Worm (Caenorhabditis elegans) whole organism, L4 larva: Measurements from ENCODE around the gene snpc-3.4.

Experiments used
- F10B5.3 ChIP-seq: sonication (generic microtip); optimal IDR thresholded peaks from 2 replicates; lab custom pipeline; 2016; ENCODE audit warnings: mild to moderate bottlenecking, missing genetic modification characterization, missing compliant biosample characterization
- Y48G9A.11 ChIP-seq: fragments of 200-800 bp; sonication (Bioruptor generic); IDR thresholded peaks from 2 replicates; pipeline ENCODE4 v1.3.6; 2022; ENCODE audit warnings: missing genetic modification reagents, missing genetic modification characterization, missing compliant biosample characterization
- Y5F2A.4 ChIP-seq: fragments of 200-800 bp; sonication (Bioruptor generic); optimal IDR thresholded peaks from 2 replicates; lab custom pipeline; 2018; ENCODE audit warnings: mild to moderate bottlenecking, missing genetic modification characterization, missing compliant biosample characterization
- Y75B8A.6 ChIP-seq: fragments of 200-800 bp; sonication (Bioruptor generic); IDR thresholded peaks from 2 replicates; pipeline ENCODE4 v1.3.6; 2022; ENCODE audit warnings: missing genetic modification reagents, missing genetic modification characterization, missing compliant biosample characterization
- ZK546.5 ChIP-seq, 2 experiments: sonication (generic microtip); optimal IDR thresholded peaks; 2 replicates each; lab custom pipeline; 2017; ENCODE audit warnings: missing biosample characterization in 2 of 2, missing genetic modification characterization in 2 of 2
- ceh-20 ChIP-seq: fragments of 200-800 bp; sonication (Bioruptor generic); IDR thresholded peaks from 2 replicates; pipeline ENCODE4 v1.3.6; 2022; ENCODE audit warnings: missing genetic modification reagents, missing genetic modification characterization, missing compliant biosample characterization
- ceh-28 ChIP-seq: fragments of 150-350 bp; optimal IDR thresholded peaks from 2 replicates; lab custom pipeline; 2014; ENCODE audit warnings: missing biosample characterization, missing genetic modification reagents, missing genetic modification characterization
- ceh-32 ChIP-seq: sonication (generic microtip); optimal IDR thresholded peaks from 2 replicates; lab custom pipeline; 2016; ENCODE audit warnings: mild to moderate bottlenecking, missing genetic modification characterization, missing compliant biosample characterization; ENCODE audit not compliant: poor library complexity
- ceh-44 ChIP-seq: fragments of 200-800 bp; sonication (Bioruptor generic); IDR thresholded peaks from 2 replicates; pipeline ENCODE4 v1.3.6; 2022; ENCODE audit warnings: missing genetic modification reagents, missing genetic modification characterization, missing compliant biosample characterization
- cey-2 ChIP-seq: sonication (generic microtip); optimal IDR thresholded peaks from 3 replicates; lab custom pipeline; 2017; ENCODE audit warnings: missing genetic modification characterization, mild to moderate bottlenecking, missing compliant biosample characterization, antibody characterized with exemption, borderline replicate concordance; ENCODE audit not compliant: insufficient read depth
- ctbp-1 ChIP-seq: fragments of 200-800 bp; sonication (Bioruptor generic); IDR thresholded peaks from 2 replicates; pipeline ENCODE4 v1.3.6; 2022; ENCODE audit warnings: missing genetic modification reagents, missing genetic modification characterization, missing compliant biosample characterization
- daf-16 ChIP-seq, 3 experiments: sonication (generic microtip); optimal IDR thresholded peaks; 2 replicates each; lab custom pipeline; 2016 to 2017; ENCODE audit warnings: missing genetic modification characterization in 3 of 3, missing genetic modification reagents in 3 of 3, mild to moderate bottlenecking in 2 of 3, missing compliant biosample characterization in 2 of 3, missing biosample characterization in 1 of 3, moderate library complexity in 1 of 3
- dmd-6 ChIP-seq: fragments of 200-800 bp; sonication (Bioruptor generic); IDR thresholded peaks from 2 replicates; pipeline ENCODE4 v1.3.6; 2022; ENCODE audit warnings: missing genetic modification reagents, missing genetic modification characterization, missing compliant biosample characterization
- dmd-8 ChIP-seq: fragments of 200-800 bp; sonication (Bioruptor generic); IDR thresholded peaks from 2 replicates; pipeline ENCODE4 v1.3.6; 2022; ENCODE audit warnings: missing genetic modification characterization, missing compliant biosample characterization
- dmd-9 ChIP-seq: fragments of 200-800 bp; sonication (Bioruptor generic); IDR thresholded peaks from 2 replicates; pipeline ENCODE4 v1.3.6; 2022; ENCODE audit warnings: missing genetic modification reagents, missing genetic modification characterization, missing compliant biosample characterization
- duxl-1 ChIP-seq: sonication (generic microtip); optimal IDR thresholded peaks from 2 replicates; lab custom pipeline; 2016; ENCODE audit warnings: mild to moderate bottlenecking, missing genetic modification characterization, moderate library complexity, missing compliant biosample characterization; ENCODE audit not compliant: poor library complexity
- egl-43 ChIP-seq: fragments of 200-800 bp; sonication (Bioruptor generic); IDR thresholded peaks from 2 replicates; pipeline ENCODE4 v1.3.6; 2022; ENCODE audit warnings: missing genetic modification reagents, missing genetic modification characterization, missing compliant biosample characterization
- gei-8 ChIP-seq: fragments of 200-800 bp; sonication (Bioruptor generic); optimal IDR thresholded peaks from 2 replicates; lab custom pipeline; 2018; ENCODE audit warnings: mild to moderate bottlenecking, missing genetic modification characterization, missing compliant biosample characterization
- hmg-1.1 ChIP-seq: fragments of 200-800 bp; sonication (Bioruptor generic); IDR thresholded peaks from 2 replicates; pipeline ENCODE4 v1.3.6; 2022; ENCODE audit warnings: missing genetic modification reagents, missing genetic modification characterization, missing compliant biosample characterization
- lim-7 ChIP-seq: fragments of 200-800 bp; sonication (Bioruptor generic); IDR thresholded peaks from 2 replicates; pipeline ENCODE4 v1.3.6; 2022; ENCODE audit warnings: missing genetic modification characterization, missing compliant biosample characterization
- lin-1 ChIP-seq: fragments of 200-800 bp; sonication (Bioruptor generic); IDR thresholded peaks from 2 replicates; pipeline ENCODE4 v1.3.6; 2022; ENCODE audit warnings: missing genetic modification reagents, missing genetic modification characterization, missing compliant biosample characterization
- lin-29 ChIP-seq: fragments of 200-800 bp; sonication (Bioruptor generic); IDR thresholded peaks from 2 replicates; pipeline ENCODE4 v1.3.6; 2022; ENCODE audit warnings: missing genetic modification reagents, missing genetic modification characterization, missing compliant biosample characterization
- lin-38 ChIP-seq: fragments of 200-800 bp; sonication (Bioruptor generic); IDR thresholded peaks from 2 replicates; pipeline ENCODE4 v1.3.6; 2022; ENCODE audit warnings: missing genetic modification reagents, missing genetic modification characterization, missing compliant biosample characterization
- lin-39 ChIP-seq: fragments of 150-350 bp; optimal IDR thresholded peaks from 2 replicates; lab custom pipeline; 2014; ENCODE audit warnings: missing biosample characterization, missing genetic modification reagents, missing genetic modification characterization
- lsy-2 ChIP-seq, 2 experiments: fragments of 150-350 bp in 1 of 2; sonication (generic microtip) in 1 of 2; optimal IDR thresholded peaks; 2 replicates each; lab custom pipeline; 2014 to 2017; ENCODE audit warnings: missing biosample characterization in 2 of 2, missing genetic modification characterization in 2 of 2
- madf-5 ChIP-seq, 2 experiments: fragments of 200-800 bp; sonication (Bioruptor generic); IDR thresholded peaks; 2 replicates each; pipeline ENCODE4 v1.3.6; 2022; ENCODE audit warnings: missing compliant biosample characterization in 2 of 2, missing genetic modification characterization in 2 of 2
- madf-9 ChIP-seq: fragments of 200-800 bp; sonication (Bioruptor generic); conservative IDR thresholded peaks from 2 replicates; pipeline ENCODE4 v1.3.6; 2022; ENCODE audit warnings: missing genetic modification reagents, missing genetic modification characterization, missing compliant biosample characterization
- mdl-1 ChIP-seq, 2 experiments: fragments of 150-350 bp in 1 of 2; sonication (generic microtip) in 1 of 2; optimal IDR thresholded peaks; 2 replicates each; lab custom pipeline; 2014 to 2017; ENCODE audit warnings: missing biosample characterization in 2 of 2, missing genetic modification characterization in 2 of 2
- mes-2 ChIP-seq: sonication (generic microtip); optimal IDR thresholded peaks from 2 replicates; lab custom pipeline; 2016; ENCODE audit warnings: missing genotype, mild to moderate bottlenecking, missing genetic modification characterization, missing compliant biosample characterization; ENCODE audit not compliant: poor library complexity, severe bottlenecking
- mxl-3 ChIP-seq: fragments of 200-800 bp; sonication (Bioruptor generic); optimal IDR thresholded peaks from 2 replicates; lab custom pipeline; 2018; ENCODE audit warnings: mild to moderate bottlenecking, missing genetic modification characterization, missing compliant biosample characterization
- nhr-102 ChIP-seq: sonication (generic microtip); optimal IDR thresholded peaks from 2 replicates; lab custom pipeline; 2016; ENCODE audit warnings: mild to moderate bottlenecking, missing genetic modification characterization, moderate library complexity, missing compliant biosample characterization
- nhr-11 ChIP-seq: fragments of 150-350 bp; optimal IDR thresholded peaks from 2 replicates; lab custom pipeline; 2014; ENCODE audit warnings: missing biosample characterization, missing genetic modification characterization
- nhr-111 ChIP-seq: fragments of 200-800 bp; sonication (Bioruptor generic); optimal IDR thresholded peaks from 2 replicates; lab custom pipeline; 2018; ENCODE audit warnings: mild to moderate bottlenecking, missing genetic modification characterization, missing compliant biosample characterization
- nhr-237 ChIP-seq: sonication (generic microtip); optimal IDR thresholded peaks from 2 replicates; lab custom pipeline; 2017; ENCODE audit warnings: missing biosample characterization, missing genetic modification characterization
- nhr-28 ChIP-seq: fragments of 150-350 bp; optimal IDR thresholded peaks from 2 replicates; lab custom pipeline; 2014; ENCODE audit warnings: missing biosample characterization, missing genetic modification characterization
- saeg-2 ChIP-seq: fragments of 200-800 bp; sonication (Bioruptor generic); IDR thresholded peaks from 2 replicates; pipeline ENCODE4 v1.3.6; 2022; ENCODE audit warnings: missing genetic modification reagents, missing genetic modification characterization, missing compliant biosample characterization
- sdz-12 ChIP-seq: fragments of 200-800 bp; sonication (Bioruptor generic); optimal IDR thresholded peaks from 2 replicates; lab custom pipeline; 2018; ENCODE audit warnings: mild to moderate bottlenecking, missing genetic modification characterization, missing compliant biosample characterization
- set-16 ChIP-seq: fragments of 200-800 bp; sonication (Bioruptor generic); IDR thresholded peaks from 2 replicates; pipeline ENCODE4 v1.3.6; 2022; ENCODE audit warnings: missing genetic modification reagents, missing genetic modification characterization, missing compliant biosample characterization
- skn-1 ChIP-seq: fragments of 150-350 bp; optimal IDR thresholded peaks from 2 replicates; lab custom pipeline; 2014; ENCODE audit warnings: missing biosample characterization, missing genetic modification characterization
- snpc-1.2 ChIP-seq: fragments of 200-800 bp; sonication (Bioruptor generic); IDR thresholded peaks from 2 replicates; pipeline ENCODE4 v1.3.6; 2022; ENCODE audit warnings: missing genetic modification reagents, missing genetic modification characterization, missing compliant biosample characterization
- tra-1 ChIP-seq: fragments of 200-800 bp; sonication (Bioruptor generic); IDR thresholded peaks from 2 replicates; pipeline ENCODE4 v1.3.6; 2022; ENCODE audit warnings: missing genetic modification reagents, missing genetic modification characterization, missing compliant biosample characterization
- zag-1 ChIP-seq: fragments of 150-350 bp; optimal IDR thresholded peaks from 2 replicates; lab custom pipeline; 2014; ENCODE audit warnings: missing biosample characterization, missing genetic modification characterization
- zfp-2 ChIP-seq: sonication (generic microtip); optimal IDR thresholded peaks from 2 replicates; lab custom pipeline; 2016; ENCODE audit warnings: mild to moderate bottlenecking, missing genetic modification characterization, missing compliant biosample characterization

Gene snpc-3.4

DNA sequence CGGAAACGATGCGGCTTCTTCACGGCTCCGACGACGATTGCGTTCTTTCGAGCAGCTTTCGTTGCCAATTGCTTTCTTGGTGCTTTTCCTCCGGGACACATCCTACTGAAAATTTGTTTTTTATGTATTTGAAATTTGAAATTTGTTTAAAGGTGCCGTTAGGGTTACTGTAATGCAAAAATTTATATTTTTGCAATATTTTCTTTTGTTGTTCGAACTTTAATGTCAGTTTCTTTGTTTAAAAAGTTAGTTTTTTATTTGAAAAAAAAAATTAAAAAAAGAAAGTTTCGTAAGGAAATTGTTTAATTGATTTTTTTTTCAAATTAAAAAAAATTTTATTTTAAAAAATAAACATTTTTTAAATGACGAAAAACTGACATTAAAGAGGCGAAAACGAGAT, 38.8 kb downstream of the snpc-3.4 start, which contains the start of gene his-69:
TSS of gene his-69 (minus strand) at position 101 of the 400 bp plus-strand sequence.
- TF ChIP-seq nhr-111 (GFP tag; lab: Kevin White, UChicago) (no peak), ceh-32 (no peak), madf-9 (GFP tag; lab: Robert Waterston, UW) (0 out of 2 replicates have a peak, but pooled peaks have one; percentile 17), cey-2 (tag; lab: Kevin White, UChicago) (no peak), lin-39 (tag; lab: Kevin White, UChicago) (no peak), mes-2 (tag; lab: Kevin White, UChicago) (no peak), lin-1 (GFP tag; lab: Robert Waterston, UW) (no peak), madf-5 (GFP tag; IDR thresholded peaks at IDR 0.05; lab: Robert Waterston, UW) (no peak)

DNA sequence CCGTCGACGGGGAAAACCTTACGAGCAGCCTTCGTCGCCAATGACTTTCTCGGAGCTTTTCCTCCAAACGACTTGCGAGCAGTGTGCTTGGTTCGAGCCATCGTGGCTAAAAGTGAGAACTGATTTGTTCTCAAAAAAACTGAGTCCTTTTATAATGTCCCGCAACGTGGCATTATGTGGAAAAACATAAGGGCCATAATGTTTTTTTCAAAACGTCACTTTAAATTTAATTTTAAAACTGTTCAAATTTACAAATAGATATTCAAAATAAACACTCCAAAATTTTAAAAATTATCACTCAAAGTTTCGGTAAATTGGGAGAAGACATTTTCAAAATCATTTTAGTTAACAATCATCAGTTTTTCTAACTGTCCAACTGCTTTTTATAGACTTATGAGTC, 40.2 kb downstream of the snpc-3.4 start, which contains the start of gene his-70:
TSS of gene his-70 (minus strand) at position 101 of the 400 bp plus-strand sequence.
- TF ChIP-seq dmd-6 = no peak
- no peak for TF ChIP-seq zag-1 (tag; lab: Kevin White, UChicago)
- no peak for TF ChIP-seq saeg-2 (GFP tag; lab: Robert Waterston, UW)
- TF ChIP-seq nhr-111 (GFP tag; lab: Kevin White, UChicago) = no peak
- TF ChIP-seq nhr-28 (tag; lab: Kevin White, UChicago) = no peak
- TF ChIP-seq mdl-1 (tag; optimal IDR thresholded peaks at IDR 0.05; lab: Kevin White, UChicago) = no peak
- TF ChIP-seq lsy-2 (tag; optimal IDR thresholded peaks at IDR 0.05; lab: Kevin White, UChicago) = no peak
- TF ChIP-seq F10B5.3 (tag; lab: Kevin White, UChicago) = no peak
- no peak for TF ChIP-seq ZK546.5 (tag; optimal IDR thresholded peaks at IDR 0.05; lab: Kevin White, UChicago)
- TF ChIP-seq ceh-28 (tag; lab: Kevin White, UChicago) = no peak
- no peak for TF ChIP-seq skn-1 (tag; lab: Kevin White, UChicago)
- no peak for TF ChIP-seq zfp-2 (tag; lab: Kevin White, UChicago)
- no peak for TF ChIP-seq lin-39 (tag; lab: Kevin White, UChicago)
- no peak for TF ChIP-seq duxl-1
- TF ChIP-seq madf-9 (GFP tag; lab: Robert Waterston, UW) = no peak
- TF ChIP-seq tra-1 = no peak

- TF ChIP-seq Y48G9A.11 (GFP tag; lab: Robert Waterston, UW) = peak; percentile 40; the same call in 1 of the 2 replicates
- peak; percentile 61; the same call in 1 of the 2 replicates for TF ChIP-seq lim-7 (GFP tag; lab: Robert Waterston, UW)
- peak; percentile 39 for TF ChIP-seq lin-38 (GFP tag; lab: Robert Waterston, UW)
- 0 out of 2 replicates have a peak, but pooled peaks have one; percentile 63 for TF ChIP-seq dmd-8
- TF ChIP-seq set-16 (GFP tag; lab: Robert Waterston, UW) = peak; percentile 52
- 0 out of 2 replicates have a peak, but pooled peaks have one; percentile 34 for TF ChIP-seq egl-43 (GFP tag; lab: Robert Waterston, UW)
Measured at ce11 chrIII:4060856-4061383, 41.1 kb downstream of the snpc-3.4 start.

ce11 chrIII:4063724-4064123, 43.9 kb downstream of the snpc-3.4 start:
- no peak for TF ChIP-seq lin-39 (tag; lab: Kevin White, UChicago)
- TF ChIP-seq snpc-1.2 (GFP tag; lab: Robert Waterston, UW) = no peak
- peak; percentile 40; the same call in 1 of the 2 replicates for TF ChIP-seq ceh-20 (GFP tag; lab: Robert Waterston, UW)
- TF ChIP-seq skn-1 (tag; lab: Kevin White, UChicago) = no peak
- no peak for TF ChIP-seq gei-8 (GFP tag; lab: Kevin White, UChicago)
- TF ChIP-seq F10B5.3 (tag; lab: Kevin White, UChicago) = no peak
- TF ChIP-seq sdz-12 (GFP tag; lab: Kevin White, UChicago) = no peak
- TF ChIP-seq ceh-44 (GFP tag; lab: Robert Waterston, UW) = no peak
- no peak for TF ChIP-seq Y75B8A.6 (GFP tag; lab: Robert Waterston, UW)
- TF ChIP-seq ctbp-1 (GFP tag; lab: Robert Waterston, UW) = 0 out of 2 replicates have a peak, but pooled peaks have one; percentile 50
- TF ChIP-seq hmg-1.1 (GFP tag; lab: Robert Waterston, UW) = peak; percentile 78
- TF ChIP-seq Y5F2A.4 (GFP tag; lab: Kevin White, UChicago) = no peak
- TF ChIP-seq nhr-11 = no peak
- TF ChIP-seq lin-29 (GFP tag; lab: Robert Waterston, UW) = no peak
- no peak for TF ChIP-seq nhr-102 (tag; lab: Kevin White, UChicago)
- TF ChIP-seq nhr-237 (tag; lab: Kevin White, UChicago) = no peak
- TF ChIP-seq mxl-3 (GFP tag; lab: Kevin White, UChicago) = no peak
- no peak for TF ChIP-seq daf-16 (GFP tag; optimal IDR thresholded peaks at IDR 0.05; lab: Kevin White, UChicago)
- TF ChIP-seq daf-16 (tag; optimal IDR thresholded peaks at IDR 0.05; lab: Kevin White, UChicago) = no peak
- no peak for TF ChIP-seq dmd-9 (GFP tag; lab: Robert Waterston, UW)
